Fruit fly (Drosophila melanogaster) whole organism, embryonic: ENCODE measurements around the gene TotA.

Source experiments
- Atf3 ChIP-seq: fragments of 200-800 bp; sonication (Bioruptor generic); optimal IDR thresholded peaks from 3 replicates; lab custom pipeline; 2016; ENCODE audit warnings: missing biosample characterization, missing genetic modification characterization
- CG13287 ChIP-seq: fragments of 200-800 bp; sonication (Bioruptor generic); IDR thresholded peaks from 2 replicates; pipeline ENCODE4 v1.3.6; 2022; ENCODE audit warnings: missing biosample characterization, missing genetic modification characterization; ENCODE audit not compliant: partially characterized antibody
- CG13775 ChIP-seq: fragments of 200-800 bp; sonication (Bioruptor generic); optimal IDR thresholded peaks from 3 replicates; lab custom pipeline; 2017; ENCODE audit warnings: missing biosample characterization, mild to moderate bottlenecking, missing genetic modification characterization
- CG15011 ChIP-seq: fragments of 200-800 bp; sonication (Bioruptor generic); optimal IDR thresholded peaks from 3 replicates; lab custom pipeline; 2018; ENCODE audit warnings: missing biosample characterization, mild to moderate bottlenecking, missing genetic modification characterization
- CG1529 ChIP-seq: fragments of 200-800 bp; sonication (Bioruptor generic); optimal IDR thresholded peaks from 3 replicates; lab custom pipeline; 2018; ENCODE audit warnings: missing biosample characterization, missing genetic modification characterization
- CG15696 ChIP-seq: fragments of 200-800 bp; sonication (Bioruptor generic); optimal IDR thresholded peaks from 2 replicates; lab custom pipeline; 2019; ENCODE audit warnings: missing biosample characterization, mild to moderate bottlenecking, missing genetic modification characterization, moderate library complexity
- CG1603 ChIP-seq: fragments of 200-800 bp; sonication (Bioruptor generic); optimal IDR thresholded peaks from 2 replicates; lab custom pipeline; 2019; ENCODE audit warnings: missing biosample characterization, mild to moderate bottlenecking, missing genetic modification characterization, moderate library complexity
- CG16813 ChIP-seq: fragments of 200-800 bp; sonication (Bioruptor generic); IDR thresholded peaks from 3 replicates; pipeline ENCODE4 v1.3.6; 2022; ENCODE audit warnings: missing biosample characterization, missing genetic modification characterization; ENCODE audit not compliant: partially characterized antibody
- CG17359 ChIP-seq: fragments of 200-800 bp; sonication (Bioruptor generic); optimal IDR thresholded peaks from 3 replicates; lab custom pipeline; 2018; ENCODE audit warnings: missing biosample characterization, mild to moderate bottlenecking, missing genetic modification characterization, moderate library complexity
- CG31224 ChIP-seq: fragments of 200-800 bp; sonication (Bioruptor generic); IDR thresholded peaks from 2 replicates; pipeline ENCODE4 v1.3.6; 2022; ENCODE audit warnings: missing biosample characterization, missing genetic modification characterization
- CG32532 ChIP-seq: fragments of 200-800 bp; sonication (Bioruptor generic); IDR thresholded peaks from 2 replicates; pipeline ENCODE4 v1.3.6; 2022; ENCODE audit warnings: missing biosample characterization, missing genetic modification characterization
- CG33213 ChIP-seq: fragments of 200-800 bp; sonication (Bioruptor generic); optimal IDR thresholded peaks from 3 replicates; lab custom pipeline; 2016; ENCODE audit warnings: missing biosample characterization, missing genetic modification characterization
- CG43689 ChIP-seq: fragments of 200-800 bp; sonication (Bioruptor generic); IDR thresholded peaks from 2 replicates; pipeline ENCODE4 v1.3.6; 2022; ENCODE audit warnings: missing biosample characterization, missing genetic modification characterization
- CG4424 ChIP-seq: fragments of 200-800 bp; sonication (Bioruptor generic); optimal IDR thresholded peaks from 3 replicates; lab custom pipeline; 2016; ENCODE audit warnings: missing biosample characterization, missing genetic modification characterization
- CG4854 ChIP-seq: fragments of 200-800 bp; sonication (Bioruptor generic); optimal IDR thresholded peaks from 2 replicates; lab custom pipeline; 2016; ENCODE audit warnings: missing biosample characterization, missing genetic modification characterization, inconsistent platforms
- CG5953 ChIP-seq: fragments of 200-800 bp; sonication (Bioruptor generic); IDR thresholded peaks from 2 replicates; pipeline ENCODE4 v1.3.6; 2022; ENCODE audit warnings: missing biosample characterization, missing genetic modification characterization
- CG6813 ChIP-seq: fragments of 200-800 bp; sonication (Bioruptor generic); optimal IDR thresholded peaks from 2 replicates; lab custom pipeline; 2017; ENCODE audit warnings: missing biosample characterization, missing genetic modification characterization, mild to moderate bottlenecking, moderate library complexity, missing genetic modification reagents
- CG7271 ChIP-seq: fragments of 200-800 bp; sonication (Bioruptor generic); optimal IDR thresholded peaks from 2 replicates; lab custom pipeline; 2018; ENCODE audit warnings: missing biosample characterization, mild to moderate bottlenecking, missing genetic modification characterization, moderate library complexity
- CoRest ChIP-seq: fragments of 200-800 bp; sonication (Bioruptor generic); optimal IDR thresholded peaks from 3 replicates; lab custom pipeline; 2018; ENCODE audit warnings: missing biosample characterization, mild to moderate bottlenecking, missing genetic modification characterization, moderate library complexity
- HLH3B ChIP-seq: fragments of 200-800 bp; sonication (Bioruptor generic); IDR thresholded peaks from 2 replicates; pipeline ENCODE4 v1.3.6; 2022; ENCODE audit warnings: missing biosample characterization, missing genetic modification characterization
- HLH4C ChIP-seq: fragments of 200-800 bp; sonication (Bioruptor generic); IDR thresholded peaks from 3 replicates; pipeline ENCODE4 v1.3.6; 2022; ENCODE audit warnings: missing biosample characterization, missing genetic modification characterization; ENCODE audit not compliant: partially characterized antibody
- HmgD ChIP-seq: fragments of 200-800 bp; sonication (Bioruptor generic); optimal IDR thresholded peaks from 3 replicates; lab custom pipeline; 2016; ENCODE audit warnings: missing biosample characterization, missing genetic modification characterization
- Hsf ChIP-seq: fragments of 200-800 bp; sonication (Bioruptor generic); optimal IDR thresholded peaks from 3 replicates; lab custom pipeline; 2016; ENCODE audit warnings: missing biosample characterization, missing genetic modification characterization
- Jarid2 ChIP-seq: fragments of 200-800 bp; sonication (Bioruptor generic); optimal IDR thresholded peaks from 3 replicates; lab custom pipeline; 2017; ENCODE audit warnings: mild to moderate bottlenecking, missing biosample characterization, missing genetic modification reagents, missing genetic modification characterization
- Mad ChIP-seq: fragments of 200-800 bp; sonication (Bioruptor generic); optimal IDR thresholded peaks from 2 replicates; lab custom pipeline; 2016; ENCODE audit warnings: missing biosample characterization, missing genetic modification characterization
- Max ChIP-seq: fragments of 200-800 bp; sonication (Bioruptor generic); optimal IDR thresholded peaks from 2 replicates; lab custom pipeline; 2016; ENCODE audit warnings: missing biosample characterization, mild to moderate bottlenecking, missing genetic modification characterization
- Neu2 ChIP-seq: fragments of 200-800 bp; sonication (Bioruptor generic); optimal IDR thresholded peaks from 3 replicates; lab custom pipeline; 2016; ENCODE audit warnings: missing biosample characterization, missing genetic modification characterization, borderline replicate concordance
- NfI ChIP-seq: fragments of 200-800 bp; sonication (Bioruptor generic); optimal IDR thresholded peaks from 3 replicates; lab custom pipeline; 2018; ENCODE audit warnings: missing biosample characterization, mild to moderate bottlenecking, missing genetic modification characterization, moderate library complexity
- Pdp1 ChIP-seq, 2 experiments: fragments of 200-800 bp; sonication (Bioruptor generic); optimal IDR thresholded peaks; 3 replicates each; lab custom pipeline; 2016; ENCODE audit warnings: missing biosample characterization in 2 of 2, missing genetic modification characterization in 2 of 2, mild to moderate bottlenecking in 1 of 2, moderate library complexity in 1 of 2
- TFAM ChIP-seq: fragments of 200-800 bp; sonication (Bioruptor generic); optimal IDR thresholded peaks from 2 replicates; lab custom pipeline; 2017; ENCODE audit warnings: missing biosample characterization, missing genetic modification characterization, inconsistent platforms
- Usf ChIP-seq: fragments of 200-800 bp; sonication (Bioruptor generic); optimal IDR thresholded peaks from 2 replicates; lab custom pipeline; 2017; ENCODE audit warnings: missing genotype, missing biosample characterization, missing genetic modification characterization
- Xrp1 ChIP-seq: fragments of 200-800 bp; sonication (Bioruptor generic); IDR thresholded peaks from 2 replicates; pipeline ENCODE4 v1.3.6; 2022; ENCODE audit warnings: missing biosample characterization, missing genetic modification characterization
- YL-1 ChIP-seq: fragments of 200-800 bp; sonication (Bioruptor generic); optimal IDR thresholded peaks from 3 replicates; lab custom pipeline; 2017; ENCODE audit warnings: missing biosample characterization, mild to moderate bottlenecking, missing genetic modification characterization
- caup ChIP-seq: fragments of 200-800 bp; sonication (Bioruptor generic); optimal IDR thresholded peaks from 3 replicates; lab custom pipeline; 2017; ENCODE audit warnings: missing biosample characterization, mild to moderate bottlenecking, missing genetic modification characterization, moderate library complexity; ENCODE audit not compliant: severe bottlenecking
- chm ChIP-seq: fragments of 200-800 bp; sonication (Bioruptor generic); IDR thresholded peaks from 2 replicates; pipeline ENCODE4 v1.3.6; 2022; ENCODE audit warnings: missing biosample characterization, missing genetic modification characterization
- dmrt11E ChIP-seq: fragments of 200-800 bp; sonication (Bioruptor generic); optimal IDR thresholded peaks from 3 replicates; lab custom pipeline; 2018; ENCODE audit warnings: missing biosample characterization, mild to moderate bottlenecking, missing genetic modification characterization, moderate library complexity
- eyg ChIP-seq: fragments of 200-800 bp; sonication (Bioruptor generic); optimal IDR thresholded peaks from 3 replicates; lab custom pipeline; 2016; ENCODE audit warnings: missing biosample characterization, missing genetic modification characterization
- gfzf ChIP-seq: fragments of 200-800 bp; sonication (Bioruptor generic); optimal IDR thresholded peaks from 2 replicates; lab custom pipeline; 2016; ENCODE audit warnings: missing biosample characterization, mild to moderate bottlenecking, missing genetic modification characterization, moderate library complexity
- gro ChIP-seq: fragments of 200-800 bp; sonication (Bioruptor generic); optimal IDR thresholded peaks from 2 replicates; lab custom pipeline; 2016; ENCODE audit warnings: missing biosample characterization, missing genetic modification characterization
- hbn ChIP-seq: fragments of 200-800 bp; sonication (Bioruptor generic); IDR thresholded peaks from 2 replicates; pipeline ENCODE4 v1.3.6; 2022; ENCODE audit warnings: missing biosample characterization, missing genetic modification characterization; ENCODE audit not compliant: partially characterized antibody
- jigr1 ChIP-seq: fragments of 200-800 bp; sonication (Bioruptor generic); IDR thresholded peaks from 3 replicates; pipeline ENCODE4 v1.3.6; 2022; ENCODE audit warnings: missing biosample characterization, missing genetic modification characterization
- kay ChIP-seq: fragments of 200-800 bp; sonication (Bioruptor generic); optimal IDR thresholded peaks from 2 replicates; lab custom pipeline; 2016; ENCODE audit warnings: missing biosample characterization, missing genetic modification characterization
- nom ChIP-seq: fragments of 200-800 bp; sonication (Bioruptor generic); optimal IDR thresholded peaks from 2 replicates; lab custom pipeline; 2017; ENCODE audit warnings: missing biosample characterization, missing genetic modification characterization, mild to moderate bottlenecking, moderate library complexity, missing genetic modification reagents
- rib ChIP-seq: fragments of 200-800 bp; sonication (Bioruptor generic); IDR thresholded peaks from 2 replicates; pipeline ENCODE4 v1.3.6; 2022; ENCODE audit warnings: missing biosample characterization, missing genetic modification characterization
- sd ChIP-seq: fragments of 200-800 bp; sonication (Bioruptor generic); optimal IDR thresholded peaks from 3 replicates; lab custom pipeline; 2018; ENCODE audit warnings: missing biosample characterization, mild to moderate bottlenecking, missing genetic modification characterization, moderate library complexity
- sisA ChIP-seq: fragments of 200-800 bp; sonication (Bioruptor generic); IDR thresholded peaks from 2 replicates; pipeline ENCODE4 v1.3.6; 2022; ENCODE audit warnings: missing biosample characterization, missing genetic modification characterization
- tap ChIP-seq: fragments of 200-800 bp; optimal IDR thresholded peaks from 3 replicates; lab custom pipeline; 2019; ENCODE audit warnings: missing biosample characterization, mild to moderate bottlenecking, missing genetic modification characterization, moderate library complexity
- vfl ChIP-seq: fragments of 200-800 bp; sonication (Bioruptor generic); optimal IDR thresholded peaks from 2 replicates; lab custom pipeline; 2016; ENCODE audit warnings: missing biosample characterization, missing genetic modification characterization
- vvl ChIP-seq: fragments of 200-800 bp; sonication (Bioruptor generic); IDR thresholded peaks from 2 replicates; pipeline ENCODE4 v1.3.6; 2022; ENCODE audit warnings: missing biosample characterization, missing genetic modification characterization

The TotA gene

dm6 chr3R:20821815-20822375 lies 48.9 kb upstream of the TotA start, which contains the start of the genes CG17271 and RpS20 (continued):
- peak; percentile 85 for TF ChIP-seq CG31224 (GFP tag; lab: Robert Waterston, UW)
- TF ChIP-seq rib (GFP tag; lab: Robert Waterston, UW): peak; percentile 71; the same call in 1 of the 2 replicates
- TF ChIP-seq vvl (GFP tag; lab: Robert Waterston, UW): peak; percentile 95
- TF ChIP-seq hbn (GFP tag; lab: Robert Waterston, UW): 0 out of 2 replicates have a peak, but pooled peaks have one; percentile 32
- TF ChIP-seq CG13775 (GFP tag; lab: Kevin White, UChicago): peak; percentile 94
- peak; percentile 91 for TF ChIP-seq CG1603 (tag; lab: Kevin White, UChicago)
- peak; percentile 83 for TF ChIP-seq chm
- peak; percentile 92 for TF ChIP-seq Xrp1 (GFP tag; lab: Robert Waterston, UW)
- TF ChIP-seq CG17359 (tag; lab: Kevin White, UChicago): peak; percentile 87
- TF ChIP-seq CG6813 (GFP tag; lab: Kevin White, UChicago): peak; percentile 52
- TF ChIP-seq CG4854: peak; percentile 89
- peak; percentile 67 for TF ChIP-seq sd (tag; lab: Kevin White, UChicago)
- TF ChIP-seq Jarid2: peak; percentile 66
- TF ChIP-seq vfl: peak; percentile 91
- TF ChIP-seq Max (GFP tag; lab: Kevin White, UChicago): peak; percentile 89
- peak; percentile 87 for TF ChIP-seq dmrt11E (tag; lab: Kevin White, UChicago)
- peak; percentile 83 for TF ChIP-seq HLH3B
- TF ChIP-seq gro (GFP tag; lab: Kevin White, UChicago): peak; percentile 93
- TF ChIP-seq Usf (GFP tag; lab: Kevin White, UChicago): peak; percentile 71
- peak; percentile 75 for TF ChIP-seq nom
- peak; percentile 89 for TF ChIP-seq kay (GFP tag; lab: Kevin White, UChicago)
- TF ChIP-seq CoRest (tag; lab: Kevin White, UChicago): peak; percentile 91
- TF ChIP-seq HLH4C (GFP tag; lab: Robert Waterston, UW): no peak
- TF ChIP-seq CG33213 (GFP tag; lab: Kevin White, UChicago): peak; percentile 96
- peak; percentile 59 for TF ChIP-seq CG7271 (tag; lab: Kevin White, UChicago)
- 0 out of 3 replicates have a peak, but pooled peaks have one; percentile 41 for TF ChIP-seq jigr1 (GFP tag; lab: Robert Waterston, UW)
- TF ChIP-seq Atf3: peak; percentile 90
- TF ChIP-seq CG32532 (GFP tag; lab: Robert Waterston, UW): peak; percentile 94
- TF ChIP-seq tap (tag; lab: Kevin White, UChicago): peak; percentile 26
- peak; percentile 85 for TF ChIP-seq CG15696 (tag; lab: Kevin White, UChicago)
- peak; percentile 93 for TF ChIP-seq eyg (GFP tag; lab: Kevin White, UChicago)
- TF ChIP-seq Hsf (GFP tag; lab: Kevin White, UChicago): peak; percentile 95
- TF ChIP-seq CG16813 (GFP tag; lab: Robert Waterston, UW): no peak
- TF ChIP-seq Mad (GFP tag; lab: Kevin White, UChicago): peak; percentile 94
- peak; percentile 75 for TF ChIP-seq CG43689 (GFP tag; lab: Robert Waterston, UW)
- TF ChIP-seq CG5953 (GFP tag; lab: Robert Waterston, UW): peak; percentile 13; the same call in 1 of the 2 replicates
- peak; percentile 77 for TF ChIP-seq Neu2 (GFP tag; lab: Kevin White, UChicago)
- TF ChIP-seq HmgD (GFP tag; lab: Kevin White, UChicago): peak; percentile 96
- peak; percentile 67 for TF ChIP-seq TFAM (GFP tag; lab: Kevin White, UChicago)
- TF ChIP-seq CG15011 (GFP tag; lab: Kevin White, UChicago): peak; percentile 67
- peak; percentile 91 to 95 for TF ChIP-seq Pdp1 (GFP tag; optimal IDR thresholded peaks at IDR 0.05; lab: Kevin White, UChicago)
- peak; percentile 97 for TF ChIP-seq YL-1
- peak; percentile 87 for TF ChIP-seq NfI (GFP tag; lab: Kevin White, UChicago)
- peak; percentile 93 for TF ChIP-seq CG4424
- TF ChIP-seq gfzf (GFP tag; lab: Kevin White, UChicago): peak; percentile 93
- TF ChIP-seq sisA (GFP tag; lab: Robert Waterston, UW): peak; percentile 92
- peak; percentile 76 for TF ChIP-seq CG1529 (GFP tag; lab: Kevin White, UChicago)
- peak; percentile 36 for TF ChIP-seq CG13287 (GFP tag; lab: Robert Waterston, UW)
- peak; percentile 91 for TF ChIP-seq caup (GFP tag; lab: Kevin White, UChicago)
